Worm (Caenorhabditis elegans) whole organism, L4/young adult: ENCODE data around the gene ZK783.7.

Source experiments
- dao-5 ChIP-seq: sonication (generic microtip); optimal IDR thresholded peaks from 2 replicates; lab custom pipeline; 2016; ENCODE audit warnings: missing genotype, missing genetic modification characterization, moderate library complexity, missing compliant biosample characterization
- him-1 ChIP-seq: sonication (generic microtip); optimal IDR thresholded peaks from 2 replicates; lab custom pipeline; 2016; ENCODE audit warnings: missing genotype, missing genetic modification reagents, missing genetic modification characterization, missing compliant biosample characterization

- TF ChIP-seq him-1 (tag; lab: Kevin White, UChicago) (no peak), dao-5 (tag; lab: Kevin White, UChicago) (no peak)
These were observed 35.8 kb downstream of the ZK783.7 start for ce11 chrIII:7692287-7692686.
